Worm (Caenorhabditis elegans): ENCODE results near the gene C06A1.3.

DNA sequence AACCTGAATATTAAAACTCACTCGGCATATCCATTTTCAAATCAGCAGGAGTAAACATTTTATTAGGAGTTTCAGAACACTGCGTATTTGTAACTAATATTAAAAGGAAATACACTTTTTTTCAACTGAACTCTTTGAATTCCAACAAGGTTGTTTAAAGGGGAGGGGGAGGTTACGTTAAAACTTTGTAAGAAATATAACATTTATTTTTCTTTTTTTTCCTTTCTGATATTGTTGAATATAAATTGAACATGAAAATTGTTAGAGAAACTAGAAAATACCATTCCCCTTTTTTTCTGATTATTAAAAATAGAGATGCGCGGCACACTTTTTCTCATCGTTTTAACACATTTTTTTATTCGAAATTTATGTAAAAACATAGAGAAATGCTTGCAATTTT is 26.0 kb downstream of the C06A1.3 start, which contains the start of gene C14A4.8:
- no peak for TF ChIP-seq dao-5 (tag; optimal IDR thresholded peaks at IDR 0.05)
- TF ChIP-seq W03F9.2 (tag; optimal IDR thresholded peaks at IDR 0.05): no peak
- no peak for TF ChIP-seq him-1 (tag; optimal IDR thresholded peaks at IDR 0.05)
